Worm (Caenorhabditis elegans) whole organism, L1 larva: ENCODE results near the gene str-174.

Source experiments
- alr-1 ChIP-seq: fragments of 200-800 bp; sonication (Bioruptor generic); optimal IDR thresholded peaks from 2 replicates; lab custom pipeline; 2018; ENCODE audit warnings: borderline replicate concordance, mild to moderate bottlenecking, missing genetic modification characterization, missing compliant biosample characterization
- nhr-20 ChIP-seq: sonication (generic microtip); optimal IDR thresholded peaks from 2 replicates; lab custom pipeline; 2016; ENCODE audit warnings: mild to moderate bottlenecking, missing genetic modification characterization, missing compliant biosample characterization
- zag-1 ChIP-seq: fragments of 150-350 bp; optimal IDR thresholded peaks from 2 replicates; lab custom pipeline; 2014; ENCODE audit warnings: missing biosample characterization, missing genetic modification characterization

DNA sequence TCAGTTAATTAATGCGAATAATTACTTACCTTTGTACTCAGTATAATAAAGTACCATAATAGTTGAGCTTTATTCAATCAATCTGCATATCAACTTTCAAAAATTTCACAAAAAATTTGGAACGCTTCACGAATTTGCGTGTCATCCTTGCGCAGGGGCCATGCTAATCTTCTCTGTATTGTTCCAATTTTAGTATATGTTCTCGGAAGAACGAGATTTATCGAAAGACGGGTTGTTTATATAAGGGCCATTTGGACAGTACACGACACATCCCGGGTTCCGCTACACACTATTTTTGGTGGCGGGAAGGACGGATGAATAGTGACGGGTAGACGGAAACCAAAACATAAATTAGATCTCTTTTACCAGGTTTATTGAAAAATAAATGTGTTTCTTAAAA is 10.0 kb downstream of the str-174 start:
- TF ChIP-seq nhr-20 (tag; lab: Kevin White, UChicago): no peak
- TF ChIP-seq alr-1 (tag; lab: Kevin White, UChicago): no peak
- TF ChIP-seq zag-1 (tag; lab: Kevin White, UChicago): no peak
